Worm (Caenorhabditis elegans): Measurements from ENCODE around the gene irld-47.

The irld-47 gene

ce11 chrII:7849697-7850096, 27.3 kb upstream of the irld-47 start, which contains the start of gene acr-7:
Gene acr-7, minus strand, starts transcription at chrII:7849797.
- TF ChIP-seq elt-1 (tag; optimal IDR thresholded peaks at IDR 0.05) (no peak), skn-1 (tag; optimal IDR thresholded peaks at IDR 0.05) (no peak), nhr-25 (tag; optimal IDR thresholded peaks at IDR 0.05) (no peak), ztf-4 (tag; optimal IDR thresholded peaks at IDR 0.05) (no peak), nhr-77 (tag; optimal IDR thresholded peaks at IDR 0.05) (no peak), jun-1 (tag; optimal IDR thresholded peaks at IDR 0.05) (no peak), mml-1 (tag; optimal IDR thresholded peaks at IDR 0.05) (no peak)

DNA sequence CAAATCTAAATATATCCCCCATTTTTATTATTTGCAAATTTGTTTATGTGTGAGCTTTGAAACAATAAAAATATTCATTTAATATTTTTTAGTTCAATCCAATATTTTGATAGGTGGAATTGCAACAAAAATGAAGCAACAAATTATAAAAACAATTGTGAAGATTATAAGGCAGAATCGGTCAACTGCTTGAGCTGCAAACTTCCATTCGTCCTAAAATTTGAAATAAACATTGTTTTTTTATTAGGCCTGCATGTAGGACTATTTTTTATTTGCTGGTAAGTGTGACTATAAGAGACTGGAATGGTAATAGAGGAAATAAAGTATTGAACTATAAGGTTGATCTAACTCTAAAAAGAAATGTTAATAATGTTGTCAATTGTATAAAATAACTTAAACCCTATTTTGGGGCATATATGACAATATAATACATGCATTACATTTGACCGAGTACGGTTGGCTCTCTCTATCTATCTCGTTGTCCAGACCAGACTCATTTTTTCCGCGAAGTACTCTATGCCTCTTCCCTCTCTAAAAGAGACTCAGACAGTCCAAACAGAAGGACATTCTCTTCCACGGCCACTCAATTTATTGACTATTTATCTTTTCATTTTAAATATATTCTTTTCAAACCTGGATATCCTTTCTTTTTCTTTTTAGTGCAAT, 23.4 kb upstream of the irld-47 start, which contains the start of gene T09A5.4:
Gene T09A5.4, plus strand, starts transcription at position 616 of the 666 bp plus-strand sequence.
- no peak for TF ChIP-seq nhr-43 (tag; optimal IDR thresholded peaks at IDR 0.05; ENCODE audit: poor library complexity, severe bottlenecking)
- TF ChIP-seq ztf-11 (tag; optimal IDR thresholded peaks at IDR 0.05): no peak
- TF ChIP-seq nhr-12 (tag; optimal IDR thresholded peaks at IDR 0.05): no peak
- TF ChIP-seq aly-2 (tag; optimal IDR thresholded peaks at IDR 0.05): no peak
- peak; percentile 35 for TF ChIP-seq pha-4 (tag; optimal IDR thresholded peaks at IDR 0.05)
- TF ChIP-seq nfya-1 (tag; optimal IDR thresholded peaks at IDR 0.05; ENCODE audit: insufficient read depth): peak; percentile 30
- no peak for TF ChIP-seq mdl-1 (tag; optimal IDR thresholded peaks at IDR 0.05)
- TF ChIP-seq fkh-10 (GFP tag; optimal IDR thresholded peaks at IDR 0.05): no peak

DNA sequence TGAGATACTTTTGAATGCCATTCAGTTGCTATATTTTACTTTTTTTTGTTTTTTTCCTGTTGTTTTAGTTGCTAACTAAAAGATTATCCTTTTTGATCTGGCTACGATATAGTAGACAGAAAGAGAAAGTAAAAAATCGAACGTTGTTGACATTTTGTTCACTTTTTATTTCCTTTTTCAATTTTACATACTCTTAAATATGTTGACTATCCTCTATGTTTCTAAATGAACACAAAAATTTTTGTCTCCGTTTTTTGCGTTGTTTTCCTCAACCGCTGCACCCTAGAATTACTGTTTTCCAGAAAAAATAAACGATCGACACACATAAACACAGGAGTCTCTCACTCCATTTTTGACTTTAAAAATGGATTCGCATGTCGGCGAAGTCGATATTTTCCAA, 19.7 kb upstream of the irld-47 start, which contains the start of gene klp-3:
Gene klp-3, plus strand, starts transcription at position 301 of the 400 bp plus-strand sequence.
- TF ChIP-seq ZK546.5 (tag; optimal IDR thresholded peaks at IDR 0.05) (no peak), nhr-77 (tag; optimal IDR thresholded peaks at IDR 0.05) (no peak), nhr-11 (tag; optimal IDR thresholded peaks at IDR 0.05) (no peak), lin-15B (tag; optimal IDR thresholded peaks at IDR 0.05) (no peak), nhr-43 (tag; optimal IDR thresholded peaks at IDR 0.05; ENCODE audit: poor library complexity, severe bottlenecking) (no peak), elt-1 (tag; optimal IDR thresholded peaks at IDR 0.05) (no peak), unc-39 (tag; optimal IDR thresholded peaks at IDR 0.05) (no peak), nfya-1 (tag; optimal IDR thresholded peaks at IDR 0.05; ENCODE audit: insufficient read depth) (no peak), fkh-10 (GFP tag; optimal IDR thresholded peaks at IDR 0.05) (no peak), tbx-2 (tag; optimal IDR thresholded peaks at IDR 0.05) (no peak), lsy-12 (tag; optimal IDR thresholded peaks at IDR 0.05) (no peak), unc-62 (GFP tag; optimal IDR thresholded peaks at IDR 0.05) (no peak), hmg-11 (tag; optimal IDR thresholded peaks at IDR 0.05) (no peak), fkh-2 (tag; optimal IDR thresholded peaks at IDR 0.05) (no peak), nhr-67 (tag; optimal IDR thresholded peaks at IDR 0.05) (no peak), fos-1 (tag; optimal IDR thresholded peaks at IDR 0.05) (no peak)

- TF ChIP-seq skn-1 (tag; optimal IDR thresholded peaks at IDR 0.05): no peak
- TF ChIP-seq nfya-1 (tag; optimal IDR thresholded peaks at IDR 0.05; ENCODE audit: insufficient read depth): peak; percentile 1
- peak; percentile 25 for TF ChIP-seq nhr-23 (tag; optimal IDR thresholded peaks at IDR 0.05)
These were observed 17.3 kb upstream of the irld-47 start for ce11 chrII:7839703-7840102.

DNA sequence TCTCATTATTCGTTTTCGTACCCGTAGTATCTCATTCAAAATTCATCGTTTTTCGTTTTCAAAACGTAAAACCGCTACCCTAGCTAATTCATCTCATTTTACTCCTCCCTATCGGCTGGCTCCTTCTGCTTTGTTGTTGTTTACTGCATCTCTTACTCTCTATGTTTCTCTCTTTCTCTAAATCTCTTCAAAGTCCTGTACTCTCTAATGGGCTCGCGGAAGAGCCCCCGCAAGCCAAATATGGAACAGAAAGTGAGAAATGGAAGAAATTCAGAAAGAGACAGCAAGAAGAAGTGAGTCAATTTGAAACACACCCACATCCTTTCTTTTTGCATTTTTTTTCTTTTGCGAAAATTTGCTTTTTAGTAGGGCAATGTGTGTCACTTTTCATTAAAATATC, 16.3 kb upstream of the irld-47 start:
- TF ChIP-seq lin-39 (tag; optimal IDR thresholded peaks at IDR 0.05) (peak; percentile 91), fkh-2 (tag; optimal IDR thresholded peaks at IDR 0.05) (peak; percentile 51), ceh-9 (tag; optimal IDR thresholded peaks at IDR 0.05) (no peak), sea-2 (GFP tag; optimal IDR thresholded peaks at IDR 0.05) (peak; percentile 5), daf-12 (tag; optimal IDR thresholded peaks at IDR 0.05) (no peak), pha-4 (tag; optimal IDR thresholded peaks at IDR 0.05) (peak; percentile 1), nfya-1 (tag; optimal IDR thresholded peaks at IDR 0.05; ENCODE audit: insufficient read depth) (peak; percentile 46)

ce11 chrII:7836613-7837226, 14.4 kb upstream of the irld-47 start:
- peak; percentile 59 for TF ChIP-seq lin-39 (tag; optimal IDR thresholded peaks at IDR 0.05)
- peak; percentile 80 for TF ChIP-seq egl-5 (tag; optimal IDR thresholded peaks at IDR 0.05)
- TF ChIP-seq unc-39 (tag; optimal IDR thresholded peaks at IDR 0.05): no peak
- no peak for TF ChIP-seq eor-1 (tag; optimal IDR thresholded peaks at IDR 0.05)
- peak; percentile 37 for TF ChIP-seq nhr-11 (tag; optimal IDR thresholded peaks at IDR 0.05)
- TF ChIP-seq nfya-1 (tag; optimal IDR thresholded peaks at IDR 0.05; ENCODE audit: insufficient read depth): peak; percentile 12
- TF ChIP-seq unc-62 (GFP tag; optimal IDR thresholded peaks at IDR 0.05): peak; percentile 47
- no peak for TF ChIP-seq hmg-11 (tag; optimal IDR thresholded peaks at IDR 0.05)
